Fruit fly (Drosophila melanogaster) Kc167 (cell line): ENCODE results near the gene CG46435.

Experiments used
- Myc ChIP-seq: fragments of >200 bp; optimal IDR thresholded peaks from 2 replicates; lab custom pipeline; 2017; ENCODE audit warnings: missing external identifiers
- Sin3A ChIP-seq: fragments of >200 bp; optimal IDR thresholded peaks from 2 replicates; lab custom pipeline; 2018; ENCODE audit warnings: missing external identifiers
- h ChIP-seq: fragments of >200 bp; optimal IDR thresholded peaks from 3 replicates; lab custom pipeline; 2018; ENCODE audit warnings: missing external identifiers
- insv ChIP-seq: fragments of >200 bp; optimal IDR thresholded peaks from 3 replicates; lab custom pipeline; 2018; ENCODE audit warnings: missing external identifiers
- psq ChIP-seq: fragments of >200 bp; optimal IDR thresholded peaks from 2 replicates; lab custom pipeline; 2017; ENCODE audit warnings: missing external identifiers
- ttk ChIP-seq: sonication (Bioruptor generic); optimal IDR thresholded peaks from 2 replicates; lab custom pipeline; 2017; ENCODE audit warnings: missing external identifiers

DNA sequence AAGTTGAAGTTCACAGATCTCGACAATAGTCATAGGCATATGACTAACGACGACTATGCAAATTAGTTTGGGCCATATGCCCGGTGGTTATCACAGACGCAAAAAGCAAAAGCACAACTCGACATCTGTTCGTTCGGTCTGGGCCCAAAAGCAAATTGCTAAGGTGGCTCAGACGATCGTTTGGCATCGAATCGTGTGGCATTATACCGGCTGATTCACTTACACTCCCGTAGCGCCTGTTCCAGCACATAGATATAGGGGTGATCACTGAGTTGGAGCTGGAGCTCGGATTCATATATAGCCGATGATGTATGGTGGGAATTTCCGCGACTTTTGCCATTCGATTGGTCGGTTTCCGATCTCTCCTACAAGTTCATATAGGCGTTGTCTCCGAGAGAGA is 21.2 kb downstream of the CG46435 start:
- TF ChIP-seq ttk (lab: Kevin White, UChicago): no peak
- TF ChIP-seq psq (lab: Kevin White, UChicago): no peak
- TF ChIP-seq insv (lab: Kevin White, UChicago): no peak
- no peak for TF ChIP-seq Sin3A
- TF ChIP-seq h (lab: Kevin White, UChicago): no peak
- TF ChIP-seq Myc (lab: Kevin White, UChicago): no peak
